Worm (Caenorhabditis elegans): ENCODE results near the gene dnj-19.

ce11 chrV:5454955-5455354 is 49.7 kb downstream of the dnj-19 start:
- TF ChIP-seq W03F9.2 (tag; optimal IDR thresholded peaks at IDR 0.05) (no peak), him-1 (tag; optimal IDR thresholded peaks at IDR 0.05) (no peak)

Measured in whole organism, L4/young adult.